Worm (Caenorhabditis elegans): ENCODE measurements around the gene gldi-3.

DNA sequence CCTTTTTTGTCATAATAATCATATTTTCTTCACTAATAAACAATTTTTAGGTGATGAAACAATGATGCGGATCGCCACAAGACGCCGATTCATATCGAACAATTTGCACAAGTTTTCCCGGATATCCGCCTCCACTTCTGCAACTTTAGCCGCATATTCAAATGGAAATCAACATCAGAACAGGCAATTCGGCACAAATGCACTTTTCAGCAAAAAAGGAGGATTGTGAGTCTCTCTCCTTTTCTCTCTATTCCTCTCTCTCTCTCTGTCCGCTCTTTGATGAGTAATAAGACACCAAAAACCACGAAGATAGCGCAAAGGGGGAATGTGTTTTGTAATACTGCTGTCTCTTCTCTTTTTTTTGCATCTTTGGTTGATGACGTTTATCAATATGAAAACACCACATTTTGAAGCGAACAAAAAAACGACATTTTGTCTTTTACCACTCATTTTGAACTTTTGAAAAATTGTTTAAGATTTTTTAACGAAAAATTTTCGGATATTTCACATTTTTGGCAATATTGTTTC lies 45.0 kb upstream of the gldi-3 start, which contains the start of gene eat-3:
- no peak for TF ChIP-seq snpc-4 (tag; optimal IDR thresholded peaks at IDR 0.05)
- no peak for TF ChIP-seq pha-4 (GFP tag; IDR thresholded peaks at IDR 0.05)
- TF ChIP-seq pha-4 (tag; optimal IDR thresholded peaks at IDR 0.05) = no peak
- no peak for TF ChIP-seq daf-8 (GFP tag; IDR thresholded peaks at IDR 0.05)

Measured in whole organism, L4 larva.